Fruit fly (Drosophila melanogaster) whole organism, adult: ENCODE data around the gene CG13003.

Experiments
- CG11617 ChIP-seq: fragments of 200-800 bp; sonication (Bioruptor generic); optimal IDR thresholded peaks from 2 replicates; lab custom pipeline; 2017; ENCODE audit warnings: mild to moderate bottlenecking, missing biosample characterization, missing genetic modification reagents, missing genetic modification characterization
- CG5204 ChIP-seq: fragments of 200-800 bp; sonication (Bioruptor generic); optimal IDR thresholded peaks from 2 replicates; lab custom pipeline; 2016; ENCODE audit warnings: missing biosample characterization, missing genetic modification characterization
- CG7045 ChIP-seq: fragments of 200-800 bp; sonication (Bioruptor generic); optimal IDR thresholded peaks from 2 replicates; lab custom pipeline; 2017; ENCODE audit warnings: missing biosample characterization, mild to moderate bottlenecking, missing genetic modification characterization
- CG7101 ChIP-seq: fragments of 200-800 bp; sonication (Bioruptor generic); optimal IDR thresholded peaks from 2 replicates; lab custom pipeline; 2018; ENCODE audit warnings: missing biosample characterization, mild to moderate bottlenecking, missing genetic modification characterization, moderate library complexity
- Clk ChIP-seq: fragments of 200-800 bp; sonication (Bioruptor generic); optimal IDR thresholded peaks from 2 replicates; lab custom pipeline; 2017; ENCODE audit warnings: missing biosample characterization, missing genetic modification characterization
- Crg-1 ChIP-seq: fragments of 200-800 bp; sonication (Bioruptor generic); optimal IDR thresholded peaks from 2 replicates; lab custom pipeline; 2016; ENCODE audit warnings: missing biosample characterization, missing genetic modification characterization
- Hr96 ChIP-seq: fragments of 200-800 bp; sonication (Bioruptor generic); optimal IDR thresholded peaks from 2 replicates; lab custom pipeline; 2016; ENCODE audit warnings: missing biosample characterization, missing genetic modification characterization
- bab1 ChIP-seq: fragments of 200-800 bp; sonication (Bioruptor generic); optimal IDR thresholded peaks from 3 replicates; lab custom pipeline; 2019; ENCODE audit warnings: missing biosample characterization, mild to moderate bottlenecking, missing genetic modification characterization, moderate library complexity
- cic ChIP-seq: fragments of 200-800 bp; sonication (Bioruptor generic); optimal IDR thresholded peaks from 2 replicates; lab custom pipeline; 2017; ENCODE audit warnings: missing biosample characterization, mild to moderate bottlenecking, missing genetic modification characterization, moderate library complexity
- kay ChIP-seq: fragments of 200-800 bp; sonication (Bioruptor generic); peaks from one replicate; lab custom pipeline; 2016; ENCODE audit warnings: missing biosample characterization, missing genetic modification characterization, borderline replicate concordance
- ovo ChIP-seq: fragments of 200-800 bp; sonication (Bioruptor generic); optimal IDR thresholded peaks from 2 replicates; lab custom pipeline; 2016; ENCODE audit warnings: missing biosample characterization, missing genetic modification characterization
- tj ChIP-seq: fragments of 200-800 bp; sonication (Bioruptor generic); optimal IDR thresholded peaks from 3 replicates; lab custom pipeline; 2017; ENCODE audit warnings: missing biosample characterization, mild to moderate bottlenecking, missing genetic modification characterization, moderate library complexity

dm6 chrX:16859732-16860131, 16.6 kb downstream of the CG13003 start:
- TF ChIP-seq cic (GFP tag; lab: Kevin White, UChicago) (no peak), CG7045 (GFP tag; lab: Kevin White, UChicago) (no peak), kay (GFP tag; lab: Kevin White, UChicago) (no peak), CG7101 (no peak), tj (GFP tag; lab: Kevin White, UChicago) (no peak), ovo (GFP tag; lab: Kevin White, UChicago) (no peak), Clk (GFP tag; lab: Kevin White, UChicago) (no peak), CG11617 (GFP tag; lab: Kevin White, UChicago) (no peak), CG5204 (GFP tag; lab: Kevin White, UChicago) (no peak), Crg-1 (GFP tag; lab: Kevin White, UChicago) (no peak), bab1 (GFP tag; lab: Kevin White, UChicago) (no peak), Hr96 (GFP tag; lab: Kevin White, UChicago) (no peak)
